3 fruit fly cellular contexts compared by ENCODE assay signal in genomic region chr3L:3399249-3399922, dm6.
TF ChIP-seq lines count a peak whose summit lies in the region.

No protein-coding gene starts in this region.

TF ChIP-seq in whole organism, embryonic, 481 proteins besides CTCF, POLR2A, EP300 and RAD21 (continued from another document):
- TF ChIP-seq cwo (GFP tag; optimal IDR thresholded peaks at IDR 0.05; lab: Kevin White, UChicago) (peak; percentile 20), lola (GFP tag; optimal IDR thresholded peaks at IDR 0.05; lab: Kevin White, UChicago) (peak in 1 of 3 experiments; percentile 6), nom (GFP tag; optimal IDR thresholded peaks at IDR 0.05; lab: Kevin White, UChicago) (peak; percentile 58), CG2712 (tag; optimal IDR thresholded peaks at IDR 0.05; lab: Kevin White, UChicago) (peak; percentile 46), phol (tag; optimal IDR thresholded peaks at IDR 0.05; lab: Kevin White, UChicago) (peak; percentile 48), CG18262 (tag; optimal IDR thresholded peaks at IDR 0.05; lab: Kevin White, UChicago) (peak; percentile 36), ham (GFP tag; IDR thresholded peaks at IDR 0.05; lab: Robert Waterston, UW) (no peak), CG10979 (tag; optimal IDR thresholded peaks at IDR 0.05; lab: Kevin White, UChicago) (peak; percentile 42), CG6254 (GFP tag; optimal IDR thresholded peaks at IDR 0.05; lab: Kevin White, UChicago) (no peak), CG7839 (tag; optimal IDR thresholded peaks at IDR 0.05; lab: Kevin White, UChicago) (no peak), bsh (GFP tag; optimal IDR thresholded peaks at IDR 0.05; lab: Kevin White, UChicago) (peak; percentile 29 to 57), nmo (GFP tag; optimal IDR thresholded peaks at IDR 0.05; lab: Kevin White, UChicago) (peak; percentile 18), fd96Cb (tag; optimal IDR thresholded peaks at IDR 0.05; lab: Kevin White, UChicago) (peak; percentile 14), dmrt11E (tag; optimal IDR thresholded peaks at IDR 0.05; lab: Kevin White, UChicago) (peak; percentile 28), CG14710 (tag; optimal IDR thresholded peaks at IDR 0.05; lab: Kevin White, UChicago) (peak; percentile 7), CG11398 (GFP tag; optimal IDR thresholded peaks at IDR 0.05; lab: Kevin White, UChicago) (no peak), CG1603 (tag; optimal IDR thresholded peaks at IDR 0.05; lab: Kevin White, UChicago) (peak; percentile 21), Blimp-1 (GFP tag; optimal IDR thresholded peaks at IDR 0.05; lab: Kevin White, UChicago) (peak; percentile 30), CG30403 (GFP tag; optimal IDR thresholded peaks at IDR 0.05; lab: Kevin White, UChicago) (peak; percentile 21), klu (GFP tag; IDR thresholded peaks at IDR 0.05; lab: Robert Waterston, UW) (no peak), lbe (GFP tag; optimal IDR thresholded peaks at IDR 0.05; lab: Kevin White, UChicago) (peak; percentile 46), CG11504 (tag; optimal IDR thresholded peaks at IDR 0.05; lab: Kevin White, UChicago) (peak; percentile 22), Oli (tag; optimal IDR thresholded peaks at IDR 0.05; lab: Kevin White, UChicago) (peak; percentile 25)

TF ChIP-seq in whole organism, prepupa, 60 proteins besides CTCF, POLR2A, EP300 and RAD21 (continued from another document):
- TF ChIP-seq CG8319 (GFP tag; optimal IDR thresholded peaks at IDR 0.05; lab: Kevin White, UChicago) = peak; percentile 79
- TF ChIP-seq CG11902 (GFP tag; optimal IDR thresholded peaks at IDR 0.05; lab: Kevin White, UChicago) = peak; percentile 82
- TF ChIP-seq CG7368 (GFP tag; optimal IDR thresholded peaks at IDR 0.05; lab: Kevin White, UChicago) = peak; percentile 71
- TF ChIP-seq CG31627 (GFP tag; optimal IDR thresholded peaks at IDR 0.05; lab: Kevin White, UChicago) = peak; percentile 91
- TF ChIP-seq pdm3 (GFP tag; optimal IDR thresholded peaks at IDR 0.05; lab: Kevin White, UChicago) = peak; percentile 87
- TF ChIP-seq CG6792 (GFP tag; optimal IDR thresholded peaks at IDR 0.05; lab: Kevin White, UChicago) = peak; percentile 88
- TF ChIP-seq Smox (GFP tag; optimal IDR thresholded peaks at IDR 0.05; lab: Kevin White, UChicago) = peak; percentile 84
- TF ChIP-seq Gug (GFP tag; IDR thresholded peaks at IDR 0.05; lab: Robert Waterston, UW) = peak; percentile 82
- peak; percentile 89 for TF ChIP-seq OdsH (GFP tag; optimal IDR thresholded peaks at IDR 0.05; lab: Kevin White, UChicago)
- peak; percentile 75 for TF ChIP-seq fd59A (GFP tag; optimal IDR thresholded peaks at IDR 0.05; lab: Kevin White, UChicago)
- TF ChIP-seq esn (GFP tag; optimal IDR thresholded peaks at IDR 0.05; lab: Kevin White, UChicago) = peak; percentile 90
- TF ChIP-seq lz (GFP tag; optimal IDR thresholded peaks at IDR 0.05; lab: Kevin White, UChicago) = peak; percentile 86
- peak; percentile 62; the same call in 1 of the 2 replicates for TF ChIP-seq CG11294 (GFP tag; IDR thresholded peaks at IDR 0.05; lab: Robert Waterston, UW)
- TF ChIP-seq Hr38 (GFP tag; optimal IDR thresholded peaks at IDR 0.05; lab: Kevin White, UChicago) = no peak
- peak; percentile 86 for TF ChIP-seq CG8632 (GFP tag; optimal IDR thresholded peaks at IDR 0.05; lab: Kevin White, UChicago)
- peak; percentile 90 for TF ChIP-seq CG3919 (GFP tag; optimal IDR thresholded peaks at IDR 0.05; lab: Kevin White, UChicago)
- peak; percentile 93 for TF ChIP-seq CG32006 (GFP tag; optimal IDR thresholded peaks at IDR 0.05; lab: Kevin White, UChicago)
- TF ChIP-seq eg (GFP tag; IDR thresholded peaks at IDR 0.05; lab: Robert Waterston, UW) = peak; percentile 72
- TF ChIP-seq cyc (GFP tag; optimal IDR thresholded peaks at IDR 0.05; lab: Kevin White, UChicago) = peak; percentile 83
- TF ChIP-seq Met (GFP tag; optimal IDR thresholded peaks at IDR 0.05; lab: Kevin White, UChicago) = peak; percentile 89
- TF ChIP-seq Ets21C (GFP tag; optimal IDR thresholded peaks at IDR 0.05; lab: Kevin White, UChicago) = peak; percentile 79
- TF ChIP-seq svp (GFP tag; lab: Kevin White, UChicago) = peak; percentile 98
- TF ChIP-seq Blimp-1 (GFP tag; optimal IDR thresholded peaks at IDR 0.05; lab: Kevin White, UChicago) = peak; percentile 75
- TF ChIP-seq CG3032 (tag; optimal IDR thresholded peaks at IDR 0.05; lab: Kevin White, UChicago) = peak; percentile 83
- TF ChIP-seq Eip93F (GFP tag; optimal IDR thresholded peaks at IDR 0.05; lab: Kevin White, UChicago) = peak; percentile 2
- TF ChIP-seq topi (GFP tag; optimal IDR thresholded peaks at IDR 0.05; lab: Kevin White, UChicago) = peak; percentile 89
- TF ChIP-seq CG1621 (tag; optimal IDR thresholded peaks at IDR 0.05; lab: Kevin White, UChicago) = peak; percentile 70
- TF ChIP-seq Lpt (GFP tag; optimal IDR thresholded peaks at IDR 0.05; lab: Kevin White, UChicago) = peak; percentile 89
- peak; percentile 74 for TF ChIP-seq spab (GFP tag; optimal IDR thresholded peaks at IDR 0.05; lab: Kevin White, UChicago)
- peak; percentile 76 for TF ChIP-seq CG6276 (GFP tag; optimal IDR thresholded peaks at IDR 0.05; lab: Kevin White, UChicago)
- TF ChIP-seq Hr4 (GFP tag; optimal IDR thresholded peaks at IDR 0.05; lab: Kevin White, UChicago) = peak; percentile 90
- peak; percentile 61 for TF ChIP-seq fd85E (GFP tag; optimal IDR thresholded peaks at IDR 0.05; lab: Kevin White, UChicago)
- TF ChIP-seq CG6854 (GFP tag; optimal IDR thresholded peaks at IDR 0.05; lab: Kevin White, UChicago) = peak; percentile 45
- TF ChIP-seq net (GFP tag; optimal IDR thresholded peaks at IDR 0.05; lab: Kevin White, UChicago) = peak; percentile 85
- peak; percentile 89 for TF ChIP-seq Sox14 (GFP tag; optimal IDR thresholded peaks at IDR 0.05; lab: Kevin White, UChicago)
- peak; percentile 81 for TF ChIP-seq dsx (GFP tag; optimal IDR thresholded peaks at IDR 0.05; lab: Kevin White, UChicago; ENCODE audit: poor library complexity, severe bottlenecking)
- peak; percentile 96 for TF ChIP-seq Eip78C (GFP tag; lab: Kevin White, UChicago)
- peak; percentile 87 for TF ChIP-seq Ets96B (tag; optimal IDR thresholded peaks at IDR 0.05; lab: Kevin White, UChicago)
- TF ChIP-seq salr (GFP tag; optimal IDR thresholded peaks at IDR 0.05; lab: Kevin White, UChicago) = peak; percentile 64 to 86

TF ChIP-seq in whole organism, wandering third instar larva, 38 proteins besides CTCF, POLR2A, EP300 and RAD21 (continued from another document):
- TF ChIP-seq sv (GFP tag; optimal IDR thresholded peaks at IDR 0.05; lab: Kevin White, UChicago) = no peak
- no peak for TF ChIP-seq jim (GFP tag; optimal IDR thresholded peaks at IDR 0.05; lab: Kevin White, UChicago)
- no peak for TF ChIP-seq pan (optimal IDR thresholded peaks at IDR 0.05; lab: Kevin White, UChicago)
- no peak for TF ChIP-seq Dfd (GFP tag; optimal IDR thresholded peaks at IDR 0.05; lab: Kevin White, UChicago)
- TF ChIP-seq usp (GFP tag; optimal IDR thresholded peaks at IDR 0.05; lab: Kevin White, UChicago) = no peak
- TF ChIP-seq N (GFP tag; optimal IDR thresholded peaks at IDR 0.05; lab: Kevin White, UChicago) = no peak
- peak; percentile 83 for TF ChIP-seq HLH106 (tag; optimal IDR thresholded peaks at IDR 0.05; lab: Kevin White, UChicago)
- no peak for TF ChIP-seq Abd-B (GFP tag; optimal IDR thresholded peaks at IDR 0.05; lab: Kevin White, UChicago)
- TF ChIP-seq ey (GFP tag; optimal IDR thresholded peaks at IDR 0.05; lab: Kevin White, UChicago) = peak; percentile 81
- TF ChIP-seq OdsH (GFP tag; optimal IDR thresholded peaks at IDR 0.05; lab: Kevin White, UChicago) = peak; percentile 76
- no peak for TF ChIP-seq GATAd (GFP tag; optimal IDR thresholded peaks at IDR 0.05; lab: Kevin White, UChicago)
- peak in 1 of 2 experiments; percentile 85 for TF ChIP-seq foxo (GFP tag; optimal IDR thresholded peaks at IDR 0.05; lab: Kevin White, UChicago)
- TF ChIP-seq dsf (GFP tag; optimal IDR thresholded peaks at IDR 0.05; lab: Kevin White, UChicago; ENCODE audit: borderline replicate concordance) = no peak
